Fruit fly (Drosophila melanogaster) whole organism, embryonic: ENCODE results near the gene Notum.

Experiments
- CG10543 ChIP-seq: fragments of 200-800 bp; sonication (Bioruptor generic); optimal IDR thresholded peaks from 3 replicates; lab custom pipeline; 2017; ENCODE audit warnings: missing biosample characterization, mild to moderate bottlenecking, missing genetic modification characterization, moderate library complexity
- CG13296 ChIP-seq: fragments of 200-800 bp; sonication (Bioruptor generic); optimal IDR thresholded peaks from 3 replicates; lab custom pipeline; 2018; ENCODE audit warnings: missing biosample characterization, mild to moderate bottlenecking, missing genetic modification characterization
- CG14014 ChIP-seq: fragments of 200-800 bp; sonication (Bioruptor generic); IDR thresholded peaks from 2 replicates; pipeline ENCODE4 v1.3.6; 2022; ENCODE audit warnings: missing biosample characterization, missing genetic modification characterization
- CG14441 ChIP-seq: fragments of 200-800 bp; sonication (Bioruptor generic); IDR thresholded peaks from 2 replicates; pipeline ENCODE4 v1.3.6; 2022; ENCODE audit warnings: missing biosample characterization, missing genetic modification characterization
- CG16863 ChIP-seq: fragments of 200-800 bp; sonication (Bioruptor generic); optimal IDR thresholded peaks from 3 replicates; lab custom pipeline; 2016; ENCODE audit warnings: missing biosample characterization, missing genetic modification characterization
- CG17612 ChIP-seq: fragments of 200-800 bp; sonication (Bioruptor generic); IDR thresholded peaks from 2 replicates; pipeline ENCODE4 v1.3.6; 2022; ENCODE audit warnings: missing biosample characterization, missing genetic modification characterization
- CG18011 ChIP-seq: fragments of 200-800 bp; sonication (Bioruptor generic); optimal IDR thresholded peaks from 2 replicates; lab custom pipeline; 2017; ENCODE audit warnings: missing biosample characterization, missing genetic modification characterization, mild to moderate bottlenecking, moderate library complexity, missing genotype
- CG18599 ChIP-seq: fragments of 200-800 bp; sonication (Bioruptor generic); optimal IDR thresholded peaks from 3 replicates; lab custom pipeline; 2017; ENCODE audit warnings: missing biosample characterization, missing genetic modification characterization, mild to moderate bottlenecking, moderate library complexity, missing genetic modification reagents
- CG2199 ChIP-seq: fragments of 200-800 bp; sonication (Bioruptor generic); IDR thresholded peaks from 3 replicates; pipeline ENCODE4 v1.3.6; 2022; ENCODE audit warnings: missing biosample characterization, missing genetic modification characterization
- CG2678 ChIP-seq: fragments of 200-800 bp; sonication (Bioruptor generic); optimal IDR thresholded peaks from 3 replicates; lab custom pipeline; 2019; ENCODE audit warnings: missing biosample characterization, mild to moderate bottlenecking, missing genetic modification characterization, moderate library complexity
- CG30431 ChIP-seq: fragments of 200-800 bp; sonication (Bioruptor generic); optimal IDR thresholded peaks from 2 replicates; lab custom pipeline; 2017; ENCODE audit warnings: missing biosample characterization, missing genetic modification characterization
- CG3281 ChIP-seq: fragments of 200-800 bp; sonication (Bioruptor generic); optimal IDR thresholded peaks from 3 replicates; lab custom pipeline; 2017; ENCODE audit warnings: missing biosample characterization, mild to moderate bottlenecking, missing genetic modification characterization
- CG33213 ChIP-seq: fragments of 200-800 bp; sonication (Bioruptor generic); optimal IDR thresholded peaks from 3 replicates; lab custom pipeline; 2016; ENCODE audit warnings: missing biosample characterization, missing genetic modification characterization
- CG4707 ChIP-seq: fragments of 200-800 bp; sonication (Bioruptor generic); optimal IDR thresholded peaks from 2 replicates; lab custom pipeline; 2018; ENCODE audit warnings: missing biosample characterization, mild to moderate bottlenecking, missing genetic modification characterization, moderate library complexity
- CG5245 ChIP-seq: fragments of 200-800 bp; sonication (Bioruptor generic); optimal IDR thresholded peaks from 3 replicates; lab custom pipeline; 2016; ENCODE audit warnings: missing biosample characterization, missing genetic modification characterization
- CG6272 ChIP-seq: fragments of 200-800 bp; sonication (Bioruptor generic); IDR thresholded peaks from 2 replicates; pipeline ENCODE4 v1.3.6; 2022; ENCODE audit warnings: missing biosample characterization, missing genetic modification characterization
- CG8478 ChIP-seq: fragments of >200 bp; optimal IDR thresholded peaks from 2 replicates; lab custom pipeline; 2018
- CoRest ChIP-seq: fragments of 200-800 bp; sonication (Bioruptor generic); optimal IDR thresholded peaks from 3 replicates; lab custom pipeline; 2018; ENCODE audit warnings: missing biosample characterization, mild to moderate bottlenecking, missing genetic modification characterization, moderate library complexity
- Dref ChIP-seq: fragments of 200-800 bp; sonication (Bioruptor generic); IDR thresholded peaks from 2 replicates; pipeline ENCODE4 v1.3.6; 2022; ENCODE audit warnings: missing biosample characterization, missing genetic modification characterization
- Eip74EF ChIP-seq, 2 experiments: fragments of 200-800 bp in 1 of 2; fragments of >200 bp in 1 of 2; sonication (Bioruptor generic) in 1 of 2; optimal IDR thresholded peaks; 2 replicates each; lab custom pipeline; 2017 to 2019; ENCODE audit warnings: missing biosample characterization in 2 of 2, missing genetic modification characterization in 2 of 2, mild to moderate bottlenecking in 1 of 2, moderate library complexity in 1 of 2
- Fer1 ChIP-seq: fragments of 200-800 bp; sonication (Bioruptor generic); optimal IDR thresholded peaks from 2 replicates; lab custom pipeline; 2017; ENCODE audit warnings: missing biosample characterization, mild to moderate bottlenecking, missing genetic modification characterization
- Hsf ChIP-seq: fragments of 200-800 bp; sonication (Bioruptor generic); optimal IDR thresholded peaks from 3 replicates; lab custom pipeline; 2016; ENCODE audit warnings: missing biosample characterization, missing genetic modification characterization
- Max ChIP-seq: fragments of 200-800 bp; sonication (Bioruptor generic); optimal IDR thresholded peaks from 2 replicates; lab custom pipeline; 2016; ENCODE audit warnings: missing biosample characterization, mild to moderate bottlenecking, missing genetic modification characterization
- Meics ChIP-seq: fragments of 200-800 bp; sonication (Bioruptor generic); optimal IDR thresholded peaks from 2 replicates; lab custom pipeline; 2017; ENCODE audit warnings: missing biosample characterization, mild to moderate bottlenecking, missing genetic modification characterization
- NC2β ChIP-seq: fragments of 200-800 bp; sonication (Bioruptor generic); optimal IDR thresholded peaks from 2 replicates; lab custom pipeline; 2016; ENCODE audit warnings: missing biosample characterization, missing genetic modification characterization
- NFAT ChIP-seq: fragments of 200-800 bp; sonication (Bioruptor generic); IDR thresholded peaks from 2 replicates; pipeline ENCODE4 v1.3.6; 2022; ENCODE audit warnings: missing biosample characterization, missing genetic modification characterization
- Sox102F ChIP-seq: fragments of 200-800 bp; sonication (Bioruptor generic); optimal IDR thresholded peaks from 2 replicates; lab custom pipeline; 2018; ENCODE audit warnings: missing biosample characterization, mild to moderate bottlenecking, missing genetic modification characterization, moderate library complexity
- Tbp ChIP-seq: fragments of >200 bp; optimal IDR thresholded peaks from 2 replicates; lab custom pipeline; 2018; ENCODE audit warnings: missing biosample characterization, missing genetic modification characterization
- Xrp1 ChIP-seq: fragments of 200-800 bp; sonication (Bioruptor generic); IDR thresholded peaks from 2 replicates; pipeline ENCODE4 v1.3.6; 2022; ENCODE audit warnings: missing biosample characterization, missing genetic modification characterization
- az2 ChIP-seq: fragments of 200-800 bp; sonication (Bioruptor generic); optimal IDR thresholded peaks from 3 replicates; lab custom pipeline; 2016; ENCODE audit warnings: missing biosample characterization, missing genetic modification characterization
- bab2 ChIP-seq: fragments of 200-800 bp; sonication (Bioruptor generic); optimal IDR thresholded peaks from 2 replicates; lab custom pipeline; 2016; ENCODE audit warnings: missing biosample characterization, missing genetic modification characterization
- crc ChIP-seq: fragments of 200-800 bp; sonication (Bioruptor generic); optimal IDR thresholded peaks from 2 replicates; lab custom pipeline; 2016; ENCODE audit warnings: missing biosample characterization, missing genetic modification characterization
- dmrt99B ChIP-seq: fragments of 200-800 bp; sonication (Bioruptor generic); optimal IDR thresholded peaks from 2 replicates; lab custom pipeline; 2018; ENCODE audit warnings: missing biosample characterization, mild to moderate bottlenecking, missing genetic modification characterization, moderate library complexity
- exex ChIP-seq: fragments of 200-800 bp; sonication (Bioruptor generic); optimal IDR thresholded peaks from 4 replicates; lab custom pipeline; 2018; ENCODE audit warnings: missing biosample characterization, mild to moderate bottlenecking, missing genetic modification characterization, moderate library complexity
- fd96Cb ChIP-seq: fragments of 200-800 bp; sonication (Bioruptor generic); optimal IDR thresholded peaks from 2 replicates; lab custom pipeline; 2018; ENCODE audit warnings: missing biosample characterization, mild to moderate bottlenecking, missing genetic modification characterization, moderate library complexity
- gem ChIP-seq: fragments of 200-800 bp; sonication (Bioruptor generic); optimal IDR thresholded peaks from 2 replicates; lab custom pipeline; 2019; ENCODE audit warnings: missing biosample characterization, mild to moderate bottlenecking, missing genetic modification characterization, moderate library complexity
- h ChIP-seq: fragments of >200 bp; optimal IDR thresholded peaks from 2 replicates; lab custom pipeline; 2017
- nmo ChIP-seq: fragments of 200-800 bp; sonication (Bioruptor generic); optimal IDR thresholded peaks from 2 replicates; lab custom pipeline; 2018; ENCODE audit warnings: missing biosample characterization, mild to moderate bottlenecking, missing genetic modification characterization, moderate library complexity
- nom ChIP-seq: fragments of 200-800 bp; sonication (Bioruptor generic); optimal IDR thresholded peaks from 2 replicates; lab custom pipeline; 2017; ENCODE audit warnings: missing biosample characterization, missing genetic modification characterization, mild to moderate bottlenecking, moderate library complexity, missing genetic modification reagents
- ro ChIP-seq: fragments of 200-800 bp; sonication (Bioruptor generic); IDR thresholded peaks from 2 replicates; pipeline ENCODE4 v1.3.6; 2022; ENCODE audit warnings: missing biosample characterization, missing genetic modification characterization
- sim ChIP-seq: fragments of 200-800 bp; sonication (Bioruptor generic); IDR thresholded peaks from 2 replicates; pipeline ENCODE4 v1.3.6; 2022; ENCODE audit warnings: missing biosample characterization, missing genetic modification characterization
- sisA ChIP-seq: fragments of 200-800 bp; sonication (Bioruptor generic); IDR thresholded peaks from 2 replicates; pipeline ENCODE4 v1.3.6; 2022; ENCODE audit warnings: missing biosample characterization, missing genetic modification characterization
- sna ChIP-seq: fragments of 200-800 bp; sonication (Bioruptor generic); IDR thresholded peaks from 2 replicates; pipeline ENCODE4 v1.3.6; 2022; ENCODE audit warnings: missing biosample characterization, missing genetic modification characterization; ENCODE audit not compliant: partially characterized antibody
- tll ChIP-seq, 2 experiments: fragments of 200-800 bp in 1 of 2; fragments of >200 bp in 1 of 2; sonication (Bioruptor generic) in 1 of 2; optimal IDR thresholded peaks; 2 replicates each; lab custom pipeline; 2017 to 2019; ENCODE audit warnings: missing biosample characterization in 2 of 2, missing genetic modification characterization in 2 of 2, mild to moderate bottlenecking in 1 of 2, moderate library complexity in 1 of 2
- ttk ChIP-seq: fragments of 200-800 bp; sonication (Bioruptor generic); IDR thresholded peaks from 2 replicates; pipeline ENCODE4 v2.1.2; 2022; ENCODE audit warnings: missing biosample characterization, missing genetic modification characterization
- wdn ChIP-seq: fragments of 200-800 bp; sonication (Bioruptor generic); IDR thresholded peaks from 2 replicates; pipeline ENCODE4 v1.3.6; 2022; ENCODE audit warnings: missing biosample characterization, missing genetic modification characterization

Notum gene

DNA sequence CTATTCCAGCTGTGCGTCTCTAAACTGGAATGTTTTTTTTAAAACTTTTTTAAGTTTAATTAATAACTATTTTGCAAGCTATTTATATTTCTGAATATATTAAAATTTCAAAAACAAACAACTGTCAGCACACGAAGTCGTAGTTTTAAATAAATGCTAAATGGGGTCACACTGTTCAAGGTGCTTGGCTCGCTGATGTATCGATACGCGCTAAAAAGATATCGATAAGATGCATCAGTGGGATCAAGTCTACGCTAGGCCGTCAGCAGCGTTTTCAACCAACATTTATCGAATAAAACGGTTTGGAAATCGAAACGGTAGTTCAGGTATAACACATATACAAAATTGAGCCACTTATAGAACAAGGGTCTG, 27.6 kb downstream of the Notum start, which contains the start of gene Diap1 (continued):
- TF ChIP-seq Fer1 (GFP tag; lab: Kevin White, UChicago) = no peak
- peak; percentile 50 for TF ChIP-seq nmo (GFP tag; lab: Kevin White, UChicago)
- TF ChIP-seq CG10543 (GFP tag; lab: Kevin White, UChicago) = no peak
- no peak for TF ChIP-seq sim (GFP tag; lab: Robert Waterston, UW)
- peak; percentile 41 for TF ChIP-seq CG33213 (GFP tag; lab: Kevin White, UChicago)
- no peak for TF ChIP-seq Tbp (GFP tag; lab: Kevin White, UChicago)
- TF ChIP-seq NFAT = no peak
- no peak for TF ChIP-seq CG16863 (GFP tag; lab: Kevin White, UChicago)
- TF ChIP-seq CG4707 (GFP tag; lab: Kevin White, UChicago) = no peak
- no peak for TF ChIP-seq ro (GFP tag; lab: Robert Waterston, UW)
- TF ChIP-seq Eip74EF (GFP tag; optimal IDR thresholded peaks at IDR 0.05; lab: Kevin White, UChicago) = no peak
- TF ChIP-seq tll (GFP tag; optimal IDR thresholded peaks at IDR 0.05; lab: Kevin White, UChicago) = no peak
- TF ChIP-seq CG2199 (GFP tag; lab: Robert Waterston, UW) = no peak
- TF ChIP-seq exex = no peak
- no peak for TF ChIP-seq CG17612 (GFP tag; lab: Robert Waterston, UW)
- TF ChIP-seq nom (GFP tag; lab: Kevin White, UChicago) = no peak
- TF ChIP-seq NC2β (GFP tag; lab: Kevin White, UChicago) = no peak
- no peak for TF ChIP-seq ttk (GFP tag; lab: Robert Waterston, UW)
- no peak for TF ChIP-seq gem
- TF ChIP-seq Xrp1 = no peak; the same call in 1 of the 2 replicates
- no peak; the same call in 1 of the 2 replicates for TF ChIP-seq CG14441
- TF ChIP-seq CG8478 (lab: Kevin White, UChicago) = no peak
- TF ChIP-seq crc = no peak
- no peak for TF ChIP-seq bab2 (GFP tag; lab: Kevin White, UChicago)
- TF ChIP-seq CG18599 (GFP tag; lab: Kevin White, UChicago) = no peak
- TF ChIP-seq CG5245 = no peak
- peak; percentile 91 for TF ChIP-seq sna
- TF ChIP-seq CG14014 = no peak
- TF ChIP-seq h (lab: Kevin White, UChicago) = no peak
- TF ChIP-seq CG30431 (GFP tag; lab: Kevin White, UChicago) = no peak
- no peak for TF ChIP-seq CG13296 (GFP tag; lab: Kevin White, UChicago)
- peak; percentile 100 for TF ChIP-seq Dref (GFP tag; lab: Robert Waterston, UW)
- TF ChIP-seq Max = no peak
- no peak for TF ChIP-seq CG2678
- TF ChIP-seq Sox102F (GFP tag; lab: Kevin White, UChicago) = no peak
- TF ChIP-seq dmrt99B (tag; lab: Kevin White, UChicago) = no peak
- TF ChIP-seq Hsf = no peak
- no peak for TF ChIP-seq fd96Cb
- no peak for TF ChIP-seq CG18011 (GFP tag; lab: Kevin White, UChicago)
- TF ChIP-seq CoRest (tag; lab: Kevin White, UChicago) = no peak
- TF ChIP-seq CG3281 (GFP tag; lab: Kevin White, UChicago) = no peak
- TF ChIP-seq wdn (GFP tag; lab: Robert Waterston, UW) = no peak
- no peak for TF ChIP-seq sisA (GFP tag; lab: Robert Waterston, UW)
- no peak for TF ChIP-seq Meics (GFP tag; lab: Kevin White, UChicago)
- TF ChIP-seq az2 (GFP tag; lab: Kevin White, UChicago) = no peak
- 0 out of 2 replicates have a peak, but pooled peaks have one; percentile 31 for TF ChIP-seq CG6272 (GFP tag; lab: Robert Waterston, UW)
- TF ChIP-seq, all 482 proteins: peak for 89
